Worm (Caenorhabditis elegans): ENCODE measurements around the gene gob-1.

- TF ChIP-seq dao-5 (tag; optimal IDR thresholded peaks at IDR 0.05) (no peak), him-1 (tag; optimal IDR thresholded peaks at IDR 0.05) (no peak)
Measured at ce11 chrX:15487806-15488205, 5.6 kb upstream of the gob-1 start, which contains the start of gene H13N06.2.
